Worm (Caenorhabditis elegans) whole organism, midembryonic: ENCODE results near the gene cnc-9.

Source experiments
- T22C8.4 ChIP-seq: fragments of 200-800 bp; sonication (Bioruptor generic); IDR thresholded peaks from 2 replicates; pipeline ENCODE4 v1.3.6; 2022; ENCODE audit warnings: missing genetic modification characterization, missing compliant biosample characterization
- ref-1 ChIP-seq: fragments of 200-800 bp; sonication (Bioruptor generic); conservative IDR thresholded peaks from 2 replicates; pipeline ENCODE4 v1.3.6; 2022; ENCODE audit warnings: missing genetic modification reagents, missing genetic modification characterization, missing compliant biosample characterization

- TF ChIP-seq T22C8.4 (GFP tag; lab: Robert Waterston, UW): no peak
- no peak for TF ChIP-seq ref-1 (GFP tag; lab: Robert Waterston, UW)
These were observed 2.4 kb upstream of the cnc-9 start, which contains the start of gene srj-13 for ce11 chrV:7402355-7402754.
